Worm (Caenorhabditis elegans) whole organism, L4 larva: ENCODE measurements around the gene K10H10.7.
A peak's percentile ranks its signal among the peaks of the same experiment; 100 is the strongest.

Experiments
- F10B5.3 ChIP-seq: sonication (generic microtip); optimal IDR thresholded peaks from 2 replicates; lab custom pipeline; 2016; ENCODE audit warnings: mild to moderate bottlenecking, missing genetic modification characterization, missing compliant biosample characterization
- F37D6.2 ChIP-seq: sonication (generic microtip); optimal IDR thresholded peaks from 2 replicates; lab custom pipeline; 2016; ENCODE audit warnings: mild to moderate bottlenecking, missing genetic modification characterization, missing compliant biosample characterization
- R02D3.7 ChIP-seq: fragments of 150-350 bp; sonication (generic microtip); optimal IDR thresholded peaks from 3 replicates; lab custom pipeline; 2014; ENCODE audit warnings: missing biosample characterization, missing genetic modification characterization
- T26A8.4 ChIP-seq: fragments of 200-800 bp; sonication (Bioruptor generic); IDR thresholded peaks from 2 replicates; pipeline ENCODE4 v1.3.6; 2022; ENCODE audit warnings: missing genetic modification characterization, missing compliant biosample characterization
- Y105C5A.15 ChIP-seq: fragments of 200-800 bp; sonication (Bioruptor generic); IDR thresholded peaks from 2 replicates; pipeline ENCODE4 v1.3.6; 2022; ENCODE audit warnings: missing genetic modification characterization, missing compliant biosample characterization
- Y48G9A.11 ChIP-seq: fragments of 200-800 bp; sonication (Bioruptor generic); IDR thresholded peaks from 2 replicates; pipeline ENCODE4 v1.3.6; 2022; ENCODE audit warnings: missing genetic modification reagents, missing genetic modification characterization, missing compliant biosample characterization
- Y5F2A.4 ChIP-seq: fragments of 200-800 bp; sonication (Bioruptor generic); optimal IDR thresholded peaks from 2 replicates; lab custom pipeline; 2018; ENCODE audit warnings: mild to moderate bottlenecking, missing genetic modification characterization, missing compliant biosample characterization
- Y75B8A.6 ChIP-seq: fragments of 200-800 bp; sonication (Bioruptor generic); IDR thresholded peaks from 2 replicates; pipeline ENCODE4 v1.3.6; 2022; ENCODE audit warnings: missing genetic modification reagents, missing genetic modification characterization, missing compliant biosample characterization
- ZK337.2 ChIP-seq: fragments of 200-800 bp; sonication (Bioruptor generic); IDR thresholded peaks from 2 replicates; pipeline ENCODE4 v1.3.6; 2022; ENCODE audit warnings: missing genetic modification reagents, missing genetic modification characterization, missing compliant biosample characterization
- ZK546.5 ChIP-seq, 2 experiments: sonication (generic microtip); optimal IDR thresholded peaks; 2 replicates each; lab custom pipeline; 2017; ENCODE audit warnings: missing biosample characterization in 2 of 2, missing genetic modification characterization in 2 of 2
- aha-1 ChIP-seq: fragments of 150-350 bp; peaks from one replicate; lab custom pipeline; 2014; ENCODE audit warnings: missing biosample characterization, missing genetic modification characterization
- aly-2 ChIP-seq: sonication (generic microtip); optimal IDR thresholded peaks from 2 replicates; lab custom pipeline; 2018; ENCODE audit warnings: missing biosample characterization, missing genetic modification characterization
- arid-1 ChIP-seq: fragments of 200-800 bp; sonication (Bioruptor generic); conservative IDR thresholded peaks from 2 replicates; pipeline ENCODE4 v1.3.6; 2022; ENCODE audit warnings: missing genetic modification reagents, missing genetic modification characterization, missing compliant biosample characterization
- ceh-82 ChIP-seq: sonication (generic microtip); optimal IDR thresholded peaks from 2 replicates; lab custom pipeline; 2017; ENCODE audit warnings: missing biosample characterization, missing genetic modification characterization
- ces-1 ChIP-seq: fragments of 150-350 bp; sonication (generic microtip); optimal IDR thresholded peaks from 4 replicates; lab custom pipeline; 2014; ENCODE audit warnings: missing biosample characterization, missing genetic modification reagents, missing genetic modification characterization
- cey-2 ChIP-seq: sonication (generic microtip); optimal IDR thresholded peaks from 3 replicates; lab custom pipeline; 2017; ENCODE audit warnings: missing genetic modification characterization, mild to moderate bottlenecking, missing compliant biosample characterization, antibody characterized with exemption, borderline replicate concordance; ENCODE audit not compliant: insufficient read depth
- daf-12 ChIP-seq: fragments of 150-350 bp; optimal IDR thresholded peaks from 2 replicates; lab custom pipeline; 2014; ENCODE audit warnings: missing biosample characterization, missing genetic modification reagents, missing genetic modification characterization
- daf-16 ChIP-seq, 3 experiments: sonication (generic microtip); optimal IDR thresholded peaks; 2 replicates each; lab custom pipeline; 2016 to 2017; ENCODE audit warnings: missing genetic modification characterization in 3 of 3, missing genetic modification reagents in 3 of 3, mild to moderate bottlenecking in 2 of 3, missing compliant biosample characterization in 2 of 3, missing biosample characterization in 1 of 3, moderate library complexity in 1 of 3
- daf-8 ChIP-seq: fragments of 200-800 bp; sonication (Bioruptor generic); IDR thresholded peaks from 2 replicates; pipeline ENCODE4 v1.3.6; 2022; ENCODE audit warnings: missing genetic modification characterization, missing compliant biosample characterization
- dmd-6 ChIP-seq: fragments of 200-800 bp; sonication (Bioruptor generic); IDR thresholded peaks from 2 replicates; pipeline ENCODE4 v1.3.6; 2022; ENCODE audit warnings: missing genetic modification reagents, missing genetic modification characterization, missing compliant biosample characterization
- dmd-8 ChIP-seq: fragments of 200-800 bp; sonication (Bioruptor generic); IDR thresholded peaks from 2 replicates; pipeline ENCODE4 v1.3.6; 2022; ENCODE audit warnings: missing genetic modification characterization, missing compliant biosample characterization
- dve-1 ChIP-seq: sonication (generic microtip); optimal IDR thresholded peaks from 2 replicates; lab custom pipeline; 2017; ENCODE audit warnings: antibody characterized with exemption, mild to moderate bottlenecking, missing genetic modification characterization, missing compliant biosample characterization; ENCODE audit not compliant: insufficient read depth
- fos-1 ChIP-seq: fragments of 150-350 bp; optimal IDR thresholded peaks from 2 replicates; lab custom pipeline; 2014; ENCODE audit warnings: missing biosample characterization, missing genetic modification characterization
- gei-8 ChIP-seq: fragments of 200-800 bp; sonication (Bioruptor generic); optimal IDR thresholded peaks from 2 replicates; lab custom pipeline; 2018; ENCODE audit warnings: mild to moderate bottlenecking, missing genetic modification characterization, missing compliant biosample characterization
- hlh-30 ChIP-seq: sonication (generic microtip); optimal IDR thresholded peaks from 2 replicates; lab custom pipeline; 2017; ENCODE audit warnings: antibody characterized with exemption, mild to moderate bottlenecking, missing genetic modification characterization, missing compliant biosample characterization; ENCODE audit not compliant: insufficient read depth
- jun-1 ChIP-seq: fragments of 150-350 bp; optimal IDR thresholded peaks from 2 replicates; lab custom pipeline; 2014; ENCODE audit warnings: missing biosample characterization, missing genetic modification reagents, missing genetic modification characterization
- lim-7 ChIP-seq: fragments of 200-800 bp; sonication (Bioruptor generic); IDR thresholded peaks from 2 replicates; pipeline ENCODE4 v1.3.6; 2022; ENCODE audit warnings: missing genetic modification characterization, missing compliant biosample characterization
- lin-15B ChIP-seq: fragments of 150-350 bp; sonication (generic microtip); optimal IDR thresholded peaks from 3 replicates; lab custom pipeline; 2014; ENCODE audit warnings: missing biosample characterization, missing genetic modification characterization
- lin-38 ChIP-seq: fragments of 200-800 bp; sonication (Bioruptor generic); IDR thresholded peaks from 2 replicates; pipeline ENCODE4 v1.3.6; 2022; ENCODE audit warnings: missing genetic modification reagents, missing genetic modification characterization, missing compliant biosample characterization
- madf-9 ChIP-seq: fragments of 200-800 bp; sonication (Bioruptor generic); conservative IDR thresholded peaks from 2 replicates; pipeline ENCODE4 v1.3.6; 2022; ENCODE audit warnings: missing genetic modification reagents, missing genetic modification characterization, missing compliant biosample characterization
- mdl-1 ChIP-seq, 2 experiments: fragments of 150-350 bp in 1 of 2; sonication (generic microtip) in 1 of 2; optimal IDR thresholded peaks; 2 replicates each; lab custom pipeline; 2014 to 2017; ENCODE audit warnings: missing biosample characterization in 2 of 2, missing genetic modification characterization in 2 of 2
- mdt-29 ChIP-seq: fragments of 200-800 bp; sonication (Bioruptor generic); IDR thresholded peaks from 2 replicates; pipeline ENCODE4 v1.3.6; 2022; ENCODE audit warnings: missing genetic modification reagents, missing genetic modification characterization, missing compliant biosample characterization
- mes-2 ChIP-seq: sonication (generic microtip); optimal IDR thresholded peaks from 2 replicates; lab custom pipeline; 2016; ENCODE audit warnings: missing genotype, mild to moderate bottlenecking, missing genetic modification characterization, missing compliant biosample characterization; ENCODE audit not compliant: poor library complexity, severe bottlenecking
- mxl-2 ChIP-seq: fragments of 200-800 bp; sonication (Bioruptor generic); conservative IDR thresholded peaks from 2 replicates; pipeline ENCODE4 v1.3.6; 2022; ENCODE audit warnings: missing genetic modification reagents, missing genetic modification characterization, missing compliant biosample characterization
- nhr-102 ChIP-seq: sonication (generic microtip); optimal IDR thresholded peaks from 2 replicates; lab custom pipeline; 2016; ENCODE audit warnings: mild to moderate bottlenecking, missing genetic modification characterization, moderate library complexity, missing compliant biosample characterization
- nhr-11 ChIP-seq: fragments of 150-350 bp; optimal IDR thresholded peaks from 2 replicates; lab custom pipeline; 2014; ENCODE audit warnings: missing biosample characterization, missing genetic modification characterization
- nhr-237 ChIP-seq: sonication (generic microtip); optimal IDR thresholded peaks from 2 replicates; lab custom pipeline; 2017; ENCODE audit warnings: missing biosample characterization, missing genetic modification characterization
- nhr-28 ChIP-seq: fragments of 150-350 bp; optimal IDR thresholded peaks from 2 replicates; lab custom pipeline; 2014; ENCODE audit warnings: missing biosample characterization, missing genetic modification characterization
- nhr-41 ChIP-seq: fragments of 200-800 bp; sonication (Bioruptor generic); IDR thresholded peaks from 2 replicates; pipeline ENCODE4 v1.3.6; 2022; ENCODE audit warnings: missing genetic modification reagents, missing genetic modification characterization, missing compliant biosample characterization
- nhr-42 ChIP-seq: fragments of 200-800 bp; sonication (Bioruptor generic); IDR thresholded peaks from 2 replicates; pipeline ENCODE4 v1.3.6; 2022; ENCODE audit warnings: missing genetic modification characterization, missing compliant biosample characterization
- nhr-6 ChIP-seq: fragments of 150-350 bp; optimal IDR thresholded peaks from 2 replicates; lab custom pipeline; 2014; ENCODE audit warnings: missing biosample characterization, missing genetic modification characterization
- pha-4 ChIP-seq, 2 experiments: fragments of 150-350 bp in 1 of 2; fragments of 200-800 bp in 1 of 2; sonication (Bioruptor generic) in 1 of 2; IDR thresholded peaks in 1 of 2; optimal IDR thresholded peaks in 1 of 2; 2 replicates each; pipeline versions ENCODE4 v1.3.6 to Lab custom; 2014 to 2022; ENCODE audit warnings: missing genetic modification characterization in 2 of 2, missing genetic modification reagents in 2 of 2, missing biosample characterization in 1 of 2, missing compliant biosample characterization in 1 of 2
- rbr-2 ChIP-seq: sonication (generic microtip); optimal IDR thresholded peaks from 2 replicates; lab custom pipeline; 2016; ENCODE audit warnings: missing genotype, missing genetic modification characterization, missing compliant biosample characterization
- saeg-2 ChIP-seq: fragments of 200-800 bp; sonication (Bioruptor generic); IDR thresholded peaks from 2 replicates; pipeline ENCODE4 v1.3.6; 2022; ENCODE audit warnings: missing genetic modification reagents, missing genetic modification characterization, missing compliant biosample characterization
- set-16 ChIP-seq: fragments of 200-800 bp; sonication (Bioruptor generic); IDR thresholded peaks from 2 replicates; pipeline ENCODE4 v1.3.6; 2022; ENCODE audit warnings: missing genetic modification reagents, missing genetic modification characterization, missing compliant biosample characterization
- snpc-1.2 ChIP-seq: fragments of 200-800 bp; sonication (Bioruptor generic); IDR thresholded peaks from 2 replicates; pipeline ENCODE4 v1.3.6; 2022; ENCODE audit warnings: missing genetic modification reagents, missing genetic modification characterization, missing compliant biosample characterization
- spr-1 ChIP-seq: sonication (generic microtip); optimal IDR thresholded peaks from 2 replicates; lab custom pipeline; 2016; ENCODE audit warnings: mild to moderate bottlenecking, missing genetic modification characterization, missing compliant biosample characterization
- tag-97 ChIP-seq: fragments of 200-800 bp; sonication (Bioruptor generic); IDR thresholded peaks from 2 replicates; pipeline ENCODE4 v1.3.6; 2022; ENCODE audit warnings: missing genetic modification characterization, missing compliant biosample characterization
- zag-1 ChIP-seq: fragments of 150-350 bp; optimal IDR thresholded peaks from 2 replicates; lab custom pipeline; 2014; ENCODE audit warnings: missing biosample characterization, missing genetic modification characterization
- zip-11 ChIP-seq: fragments of 200-800 bp; sonication (Bioruptor generic); IDR thresholded peaks from 2 replicates; pipeline ENCODE4 v1.3.6; 2022; ENCODE audit warnings: missing genetic modification characterization, missing compliant biosample characterization
- zip-2 ChIP-seq: fragments of 150-350 bp; optimal IDR thresholded peaks from 2 replicates; lab custom pipeline; 2014; ENCODE audit warnings: missing biosample characterization, missing genetic modification characterization

Gene K10H10.7

ce11 chrII:14488661-14489060 is 18.8 kb downstream of the K10H10.7 start, which contains the start of gene usp-14 (continued):
- TF ChIP-seq hlh-30 (tag; lab: Kevin White, UChicago) (peak; percentile 18), ces-1 (GFP tag; lab: Kevin White, UChicago) (no peak), ZK337.2 (no peak), zip-11 (GFP tag; lab: Robert Waterston, UW) (no peak), nhr-28 (tag; lab: Kevin White, UChicago) (peak; percentile 19), fos-1 (tag; lab: Kevin White, UChicago) (no peak), dmd-6 (peak; percentile 53), snpc-1.2 (no peak), mdl-1 (tag; optimal IDR thresholded peaks at IDR 0.05; lab: Kevin White, UChicago) (no peak), arid-1 (GFP tag; lab: Robert Waterston, UW) (no peak), Y75B8A.6 (GFP tag; lab: Robert Waterston, UW) (no peak), F37D6.2 (tag; lab: Kevin White, UChicago) (peak; percentile 15), lim-7 (no peak), madf-9 (GFP tag; lab: Robert Waterston, UW) (no peak), pha-4 (GFP tag; IDR thresholded peaks at IDR 0.05; lab: Robert Waterston, UW) (no peak), pha-4 (tag; optimal IDR thresholded peaks at IDR 0.05; lab: Kevin White, UChicago) (no peak), spr-1 (tag; lab: Kevin White, UChicago) (peak; percentile 24), aha-1 (tag; lab: Kevin White, UChicago) (peak; percentile 98), lin-38 (peak; percentile 71), rbr-2 (tag; lab: Kevin White, UChicago) (peak; percentile 44), R02D3.7 (tag; lab: Kevin White, UChicago) (no peak), dve-1 (tag; lab: Kevin White, UChicago) (peak; percentile 67), daf-12 (tag; lab: Kevin White, UChicago) (no peak), jun-1 (tag; lab: Kevin White, UChicago) (no peak), cey-2 (no peak), zag-1 (tag; lab: Kevin White, UChicago) (no peak), mdt-29 (no peak), nhr-42 (GFP tag; lab: Robert Waterston, UW) (peak; percentile 80), daf-16 (GFP tag; optimal IDR thresholded peaks at IDR 0.05; lab: Kevin White, UChicago) (no peak), daf-16 (tag; optimal IDR thresholded peaks at IDR 0.05; lab: Kevin White, UChicago) (no peak), nhr-6 (tag; lab: Kevin White, UChicago) (no peak), ZK546.5 (tag; optimal IDR thresholded peaks at IDR 0.05; lab: Kevin White, UChicago) (no peak), F10B5.3 (tag; lab: Kevin White, UChicago) (no peak), saeg-2 (GFP tag; lab: Robert Waterston, UW) (no peak), mxl-2 (GFP tag; lab: Robert Waterston, UW) (no peak), aly-2 (tag; lab: Kevin White, UChicago) (no peak), T26A8.4 (GFP tag; lab: Robert Waterston, UW) (0 out of 2 replicates have a peak, but pooled peaks have one; percentile 23), Y5F2A.4 (GFP tag; lab: Kevin White, UChicago) (no peak), ceh-82 (tag; lab: Kevin White, UChicago) (no peak), nhr-102 (peak; percentile 15), Y105C5A.15 (no peak), lin-15B (tag; lab: Kevin White, UChicago) (no peak), gei-8 (GFP tag; lab: Kevin White, UChicago) (no peak), zip-2 (no peak), tag-97 (GFP tag; lab: Robert Waterston, UW) (no peak), nhr-237 (no peak), set-16 (GFP tag; lab: Robert Waterston, UW) (no peak), mes-2 (tag; lab: Kevin White, UChicago) (peak; percentile 81), nhr-41 (GFP tag; lab: Robert Waterston, UW) (no peak), nhr-11 (tag; lab: Kevin White, UChicago) (no peak), daf-8 (GFP tag; lab: Robert Waterston, UW) (no peak), dmd-8 (GFP tag; lab: Robert Waterston, UW) (no peak), Y48G9A.11 (GFP tag; lab: Robert Waterston, UW) (no peak)
